Worm (Caenorhabditis elegans): ENCODE data around the gene C01G12.7.

ce11 chrII:14588162-14588561, 3.5 kb downstream of the C01G12.7 start, which contains the start of gene nspb-10:
- no peak for TF ChIP-seq him-1 (tag; optimal IDR thresholded peaks at IDR 0.05)
- no peak for TF ChIP-seq dao-5 (tag; optimal IDR thresholded peaks at IDR 0.05)
- TF ChIP-seq W03F9.2 (tag; optimal IDR thresholded peaks at IDR 0.05): no peak

Data from whole organism, L4/young adult.